Fruit fly (Drosophila melanogaster) whole organism, embryonic: ENCODE measurements around the gene CG44094.

Source experiments
- CG1024 ChIP-seq: fragments of 200-800 bp; sonication (Bioruptor generic); IDR thresholded peaks from 2 replicates; pipeline ENCODE4 v1.3.6; 2022; ENCODE audit warnings: missing biosample characterization, missing genetic modification characterization
- CG10431 ChIP-seq: fragments of 200-800 bp; sonication (Bioruptor generic); optimal IDR thresholded peaks from 3 replicates; lab custom pipeline; 2018; ENCODE audit warnings: missing biosample characterization, mild to moderate bottlenecking, missing genetic modification characterization
- CG11085 ChIP-seq: fragments of 200-800 bp; sonication (Bioruptor generic); IDR thresholded peaks from 2 replicates; pipeline ENCODE4 v1.3.6; 2022; ENCODE audit warnings: missing biosample characterization, missing genetic modification characterization
- CG12104 ChIP-seq: fragments of 200-800 bp; sonication (Bioruptor generic); optimal IDR thresholded peaks from 3 replicates; lab custom pipeline; 2016; ENCODE audit warnings: missing biosample characterization, missing genetic modification characterization
- CG12236 ChIP-seq: fragments of 200-800 bp; sonication (Bioruptor generic); optimal IDR thresholded peaks from 2 replicates; lab custom pipeline; 2016; ENCODE audit warnings: missing biosample characterization, missing genetic modification characterization
- CG13123 ChIP-seq: fragments of 200-800 bp; sonication (Bioruptor generic); optimal IDR thresholded peaks from 2 replicates; lab custom pipeline; 2016; ENCODE audit warnings: missing biosample characterization, missing genetic modification characterization
- CG14441 ChIP-seq: fragments of 200-800 bp; sonication (Bioruptor generic); IDR thresholded peaks from 2 replicates; pipeline ENCODE4 v1.3.6; 2022; ENCODE audit warnings: missing biosample characterization, missing genetic modification characterization
- CG18619 ChIP-seq: fragments of 200-800 bp; sonication (Bioruptor generic); optimal IDR thresholded peaks from 3 replicates; lab custom pipeline; 2017; ENCODE audit warnings: missing biosample characterization, mild to moderate bottlenecking, missing genetic modification characterization
- CG2129 ChIP-seq: fragments of 200-800 bp; sonication (Bioruptor generic); IDR thresholded peaks from 2 replicates; pipeline ENCODE4 v1.3.6; 2022; ENCODE audit warnings: missing biosample characterization, missing genetic modification characterization; ENCODE audit not compliant: partially characterized antibody
- CG2199 ChIP-seq: fragments of 200-800 bp; sonication (Bioruptor generic); IDR thresholded peaks from 3 replicates; pipeline ENCODE4 v1.3.6; 2022; ENCODE audit warnings: missing biosample characterization, missing genetic modification characterization
- CG3065 ChIP-seq: fragments of 200-800 bp; sonication (Bioruptor generic); optimal IDR thresholded peaks from 2 replicates; lab custom pipeline; 2016; ENCODE audit warnings: missing biosample characterization, missing genetic modification characterization
- CG33557 ChIP-seq: fragments of 200-800 bp; sonication (Bioruptor generic); optimal IDR thresholded peaks from 2 replicates; lab custom pipeline; 2019; ENCODE audit warnings: missing biosample characterization, mild to moderate bottlenecking, missing genetic modification characterization, moderate library complexity
- CG4360 ChIP-seq: fragments of 200-800 bp; sonication (Bioruptor generic); IDR thresholded peaks from 2 replicates; pipeline ENCODE4 v1.3.6; 2022; ENCODE audit warnings: missing biosample characterization, missing genetic modification characterization
- CG5953 ChIP-seq: fragments of 200-800 bp; sonication (Bioruptor generic); IDR thresholded peaks from 2 replicates; pipeline ENCODE4 v1.3.6; 2022; ENCODE audit warnings: missing biosample characterization, missing genetic modification characterization
- CG6689 ChIP-seq: fragments of 200-800 bp; sonication (Bioruptor generic); IDR thresholded peaks from 2 replicates; pipeline ENCODE4 v1.3.6; 2022; ENCODE audit warnings: missing biosample characterization, missing genetic modification characterization
- CG7556 ChIP-seq: fragments of 200-800 bp; sonication (Bioruptor generic); optimal IDR thresholded peaks from 2 replicates; lab custom pipeline; 2017; ENCODE audit warnings: missing biosample characterization, mild to moderate bottlenecking, missing genetic modification characterization
- CG7745 ChIP-seq: fragments of 200-800 bp; sonication (Bioruptor generic); optimal IDR thresholded peaks from 2 replicates; lab custom pipeline; 2018; ENCODE audit warnings: missing biosample characterization, mild to moderate bottlenecking, missing genetic modification characterization, moderate library complexity
- CG7987 ChIP-seq: fragments of 200-800 bp; sonication (Bioruptor generic); optimal IDR thresholded peaks from 2 replicates; lab custom pipeline; 2018; ENCODE audit warnings: missing biosample characterization, mild to moderate bottlenecking, missing genetic modification characterization, moderate library complexity
- CG9215 ChIP-seq: fragments of 200-800 bp; sonication (Bioruptor generic); IDR thresholded peaks from 2 replicates; pipeline ENCODE4 v1.3.6; 2022; ENCODE audit warnings: missing biosample characterization, missing genetic modification characterization
- CG9876 ChIP-seq: fragments of 200-800 bp; sonication (Bioruptor generic); optimal IDR thresholded peaks from 2 replicates; lab custom pipeline; 2016; ENCODE audit warnings: missing biosample characterization, missing genetic modification characterization
- Ets97D ChIP-seq: fragments of 200-800 bp; sonication (Bioruptor generic); optimal IDR thresholded peaks from 3 replicates; lab custom pipeline; 2016; ENCODE audit warnings: missing biosample characterization, missing genetic modification characterization
- Gug ChIP-seq: fragments of 200-800 bp; sonication (Bioruptor generic); IDR thresholded peaks from 4 replicates; pipeline ENCODE4 v1.3.6; 2022; ENCODE audit warnings: missing biosample characterization, missing genetic modification characterization
- H2.0 ChIP-seq: fragments of 200-800 bp; sonication (Bioruptor generic); IDR thresholded peaks from 2 replicates; pipeline ENCODE4 v1.3.6; 2022; ENCODE audit warnings: missing biosample characterization, missing genetic modification characterization
- HmgD ChIP-seq: fragments of 200-800 bp; sonication (Bioruptor generic); optimal IDR thresholded peaks from 3 replicates; lab custom pipeline; 2016; ENCODE audit warnings: missing biosample characterization, missing genetic modification characterization
- Hr51 ChIP-seq, 2 experiments: fragments of 200-800 bp; sonication (Bioruptor generic); optimal IDR thresholded peaks; 2 replicates in 1 of 2; 3 replicates in 1 of 2; lab custom pipeline; 2016 to 2018; ENCODE audit warnings: missing biosample characterization in 2 of 2, missing genetic modification characterization in 2 of 2, mild to moderate bottlenecking in 1 of 2, moderate library complexity in 1 of 2
- Nf-YA ChIP-seq: fragments of 200-800 bp; sonication (Bioruptor generic); IDR thresholded peaks from 2 replicates; pipeline ENCODE4 v1.3.6; 2022; ENCODE audit warnings: missing biosample characterization, missing genetic modification characterization
- NfI ChIP-seq: fragments of 200-800 bp; sonication (Bioruptor generic); optimal IDR thresholded peaks from 3 replicates; lab custom pipeline; 2018; ENCODE audit warnings: missing biosample characterization, mild to moderate bottlenecking, missing genetic modification characterization, moderate library complexity
- ab ChIP-seq: fragments of 200-800 bp; sonication (Bioruptor generic); optimal IDR thresholded peaks from 2 replicates; lab custom pipeline; 2016; ENCODE audit warnings: missing biosample characterization, missing genetic modification characterization
- ato ChIP-seq: fragments of 200-800 bp; sonication (Bioruptor generic); IDR thresholded peaks from 2 replicates; pipeline ENCODE4 v1.3.6; 2022; ENCODE audit warnings: missing biosample characterization, missing genetic modification characterization; ENCODE audit not compliant: partially characterized antibody
- btn ChIP-seq: fragments of 200-800 bp; sonication (Bioruptor generic); optimal IDR thresholded peaks from 2 replicates; lab custom pipeline; 2016; ENCODE audit warnings: missing biosample characterization, missing genetic modification characterization
- danr ChIP-seq: fragments of 200-800 bp; sonication (Bioruptor generic); IDR thresholded peaks from 2 replicates; pipeline ENCODE4 v1.3.6; 2022; ENCODE audit warnings: missing biosample characterization, missing genetic modification characterization
- disco-r ChIP-seq: fragments of 200-800 bp; sonication (Bioruptor generic); optimal IDR thresholded peaks from 2 replicates; lab custom pipeline; 2016; ENCODE audit warnings: missing biosample characterization, missing genetic modification characterization
- fd3F ChIP-seq: fragments of 200-800 bp; sonication (Bioruptor generic); optimal IDR thresholded peaks from 2 replicates; lab custom pipeline; 2018; ENCODE audit warnings: missing biosample characterization, mild to moderate bottlenecking, missing genetic modification characterization, moderate library complexity
- fd64A ChIP-seq: fragments of 200-800 bp; sonication (Bioruptor generic); optimal IDR thresholded peaks from 3 replicates; lab custom pipeline; 2018; ENCODE audit warnings: missing biosample characterization, mild to moderate bottlenecking, missing genetic modification characterization
- fru ChIP-seq: fragments of >200 bp; optimal IDR thresholded peaks from 2 replicates; lab custom pipeline; 2017
- fu2 ChIP-seq: fragments of 200-800 bp; sonication (Bioruptor generic); optimal IDR thresholded peaks from 2 replicates; lab custom pipeline; 2016; ENCODE audit warnings: missing biosample characterization, missing genetic modification characterization
- gcm2 ChIP-seq: fragments of 200-800 bp; sonication (Bioruptor generic); optimal IDR thresholded peaks from 2 replicates; lab custom pipeline; 2016; ENCODE audit warnings: missing biosample characterization, missing genetic modification characterization
- her ChIP-seq: fragments of 200-800 bp; sonication (Bioruptor generic); optimal IDR thresholded peaks from 2 replicates; lab custom pipeline; 2016; ENCODE audit warnings: missing biosample characterization, missing genetic modification characterization
- hkb ChIP-seq, 2 experiments: fragments of 200-800 bp in 1 of 2; fragments of >200 bp in 1 of 2; sonication (Bioruptor generic) in 1 of 2; IDR thresholded peaks in 1 of 2; optimal IDR thresholded peaks in 1 of 2; 2 replicates each; pipeline versions ENCODE4 v1.3.6 to Lab custom; 2017 to 2022; ENCODE audit warnings: missing biosample characterization in 1 of 2, missing genetic modification characterization in 1 of 2
- oc ChIP-seq: fragments of 200-800 bp; sonication (Bioruptor generic); optimal IDR thresholded peaks from 2 replicates; lab custom pipeline; 2018; ENCODE audit warnings: missing biosample characterization, mild to moderate bottlenecking, missing genetic modification characterization, moderate library complexity
- odd ChIP-seq: fragments of 200-800 bp; sonication (Bioruptor generic); optimal IDR thresholded peaks from 2 replicates; lab custom pipeline; 2017; ENCODE audit warnings: missing biosample characterization, mild to moderate bottlenecking, missing genetic modification characterization
- ranshi ChIP-seq: fragments of 200-800 bp; sonication (Bioruptor generic); IDR thresholded peaks from 2 replicates; pipeline ENCODE4 v1.3.6; 2022; ENCODE audit warnings: missing biosample characterization, missing genetic modification characterization
- sens ChIP-seq: fragments of 200-800 bp; sonication (Bioruptor generic); peaks from one replicate; lab custom pipeline; 2016; ENCODE audit warnings: missing biosample characterization, missing genetic modification characterization
- sim ChIP-seq: fragments of 200-800 bp; sonication (Bioruptor generic); IDR thresholded peaks from 2 replicates; pipeline ENCODE4 v1.3.6; 2022; ENCODE audit warnings: missing biosample characterization, missing genetic modification characterization
- tio ChIP-seq: fragments of 200-800 bp; sonication (Bioruptor generic); optimal IDR thresholded peaks from 2 replicates; lab custom pipeline; 2017; ENCODE audit warnings: missing biosample characterization, missing genetic modification characterization, inconsistent platforms
- unc-4 ChIP-seq: fragments of 200-800 bp; sonication (Bioruptor generic); IDR thresholded peaks from 2 replicates; pipeline ENCODE4 v1.3.6; 2022; ENCODE audit warnings: missing biosample characterization, missing genetic modification characterization; ENCODE audit not compliant: partially characterized antibody
- vnd ChIP-seq: fragments of 200-800 bp; sonication (Bioruptor generic); IDR thresholded peaks from 3 replicates; pipeline ENCODE4 v1.3.6; 2022; ENCODE audit warnings: missing biosample characterization, missing genetic modification characterization; ENCODE audit not compliant: partially characterized antibody
- zf30C ChIP-seq: fragments of 200-800 bp; sonication (Bioruptor generic); optimal IDR thresholded peaks from 3 replicates; lab custom pipeline; 2018; ENCODE audit warnings: missing biosample characterization, mild to moderate bottlenecking, missing genetic modification characterization
- zfh2 ChIP-seq: fragments of 200-800 bp; sonication (Bioruptor generic); optimal IDR thresholded peaks from 2 replicates; lab custom pipeline; 2016; ENCODE audit warnings: missing biosample characterization, missing genetic modification characterization

CG44094 gene

dm6 chr3R:14590753-14591535, 14.5 kb upstream of the CG44094 start (continued):
- TF ChIP-seq CG33557 (GFP tag; lab: Kevin White, UChicago), result peak; percentile 98
- no peak for TF ChIP-seq fu2
- TF ChIP-seq tio (GFP tag; lab: Kevin White, UChicago), result peak; percentile 90
- no peak for TF ChIP-seq her (GFP tag; lab: Kevin White, UChicago)
- TF ChIP-seq CG12236 (GFP tag; lab: Kevin White, UChicago), result no peak
- TF ChIP-seq Ets97D, result no peak
- peak; percentile 74 for TF ChIP-seq oc (tag; lab: Kevin White, UChicago)
- TF ChIP-seq CG6689, result peak; percentile 85
- peak; percentile 43; the same call in 1 of the 2 replicates for TF ChIP-seq CG14441 (GFP tag; lab: Robert Waterston, UW)
- peak; percentile 75 for TF ChIP-seq CG7745 (tag; lab: Kevin White, UChicago)
- TF ChIP-seq odd, result peak; percentile 80
- TF ChIP-seq NfI (GFP tag; lab: Kevin White, UChicago), result peak; percentile 53
- 0 out of 2 replicates have a peak, but pooled peaks have one; percentile 29 for TF ChIP-seq H2.0
- TF ChIP-seq Hr51 (GFP tag; optimal IDR thresholded peaks at IDR 0.05; lab: Kevin White, UChicago), result peak in 1 of 2 experiments; percentile 82
- peak; percentile 85 for TF ChIP-seq CG12104 (GFP tag; lab: Kevin White, UChicago)
- TF ChIP-seq CG11085 (GFP tag; lab: Robert Waterston, UW), result no peak
- TF ChIP-seq zfh2 (GFP tag; lab: Kevin White, UChicago), result no peak
- TF ChIP-seq CG7987 (GFP tag; lab: Kevin White, UChicago), result no peak
- peak; percentile 60; the same call in 1 of the 2 replicates for TF ChIP-seq danr (GFP tag; lab: Robert Waterston, UW)
- no peak for TF ChIP-seq CG2199
- TF ChIP-seq ab (GFP tag; lab: Kevin White, UChicago), result no peak
- no peak for TF ChIP-seq disco-r (GFP tag; lab: Kevin White, UChicago)
- peak; percentile 33; the same call in 1 of the 2 replicates for TF ChIP-seq Nf-YA
- peak; percentile 69 for TF ChIP-seq CG4360 (GFP tag; lab: Robert Waterston, UW)
- no peak for TF ChIP-seq HmgD
- peak; percentile 69 for TF ChIP-seq CG10431 (GFP tag; lab: Kevin White, UChicago)
- peak; percentile 44; the same call in 1 of the 4 replicates for TF ChIP-seq Gug (GFP tag; lab: Robert Waterston, UW)
- no peak for TF ChIP-seq btn (GFP tag; lab: Kevin White, UChicago)
- peak; percentile 70 for TF ChIP-seq CG13123
- peak; percentile 61; the same call in 1 of the 2 replicates for TF ChIP-seq CG1024
- peak; percentile 94 for TF ChIP-seq CG7556
- no peak for TF ChIP-seq fd64A (GFP tag; lab: Kevin White, UChicago)
- no peak for TF ChIP-seq vnd (GFP tag; lab: Robert Waterston, UW)
- peak; percentile 78 for TF ChIP-seq sim
- no peak for TF ChIP-seq gcm2 (GFP tag; lab: Kevin White, UChicago)
- TF ChIP-seq fru (lab: Kevin White, UChicago), result no peak
- TF ChIP-seq CG9215 (GFP tag; lab: Robert Waterston, UW), result peak; percentile 59
- TF ChIP-seq CG2129 (GFP tag; lab: Robert Waterston, UW), result no peak
- no peak; the same call in 1 of the 2 replicates for TF ChIP-seq CG5953
- TF ChIP-seq sens (GFP tag; lab: Kevin White, UChicago), result peak; percentile 93
- TF ChIP-seq fd3F (GFP tag; lab: Kevin White, UChicago), result peak; percentile 8
- no peak for TF ChIP-seq ato (GFP tag; lab: Robert Waterston, UW)
- TF ChIP-seq hkb (optimal IDR thresholded peaks at IDR 0.05; lab: Kevin White, UChicago), result no peak
- TF ChIP-seq hkb (GFP tag; IDR thresholded peaks at IDR 0.05; lab: Robert Waterston, UW), result peak; percentile 80
- no peak for TF ChIP-seq CG3065 (GFP tag; lab: Kevin White, UChicago)
- peak; percentile 58; the same call in 1 of the 2 replicates for TF ChIP-seq ranshi (GFP tag; lab: Robert Waterston, UW)
- TF ChIP-seq CG18619, result peak; percentile 77
- TF ChIP-seq zf30C (GFP tag; lab: Kevin White, UChicago), result peak; percentile 97
- no peak for TF ChIP-seq unc-4 (GFP tag; lab: Robert Waterston, UW)
- no peak for TF ChIP-seq CG9876 (GFP tag; lab: Kevin White, UChicago)
